Worm (Caenorhabditis elegans) whole organism, mixed stage, embryonic: ENCODE results near the gene T13C5.10.

Source experiments
- M03D4.4 ChIP-seq: sonication (generic microtip); optimal IDR thresholded peaks from 2 replicates; lab custom pipeline; 2017; ENCODE audit warnings: mild to moderate bottlenecking, missing genetic modification characterization, missing compliant biosample characterization
- ceh-39 ChIP-seq: fragments of 150-350 bp; optimal IDR thresholded peaks from 2 replicates; lab custom pipeline; 2014; ENCODE audit warnings: missing biosample characterization, missing genetic modification characterization
- ceh-83 ChIP-seq: fragments of 200-800 bp; sonication (Bioruptor generic); optimal IDR thresholded peaks from 2 replicates; lab custom pipeline; 2018; ENCODE audit warnings: mild to moderate bottlenecking, missing genetic modification characterization, missing compliant biosample characterization
- ces-1 ChIP-seq: fragments of 150-350 bp; optimal IDR thresholded peaks from 2 replicates; lab custom pipeline; 2014; ENCODE audit warnings: missing biosample characterization, missing genetic modification reagents, missing genetic modification characterization
- hlh-1 ChIP-seq: fragments of 150-350 bp; optimal IDR thresholded peaks from 2 replicates; lab custom pipeline; 2014; ENCODE audit warnings: missing biosample characterization, missing genetic modification reagents, missing genetic modification characterization
- lsy-2 ChIP-seq: fragments of 150-350 bp; optimal IDR thresholded peaks from 2 replicates; lab custom pipeline; 2014; ENCODE audit warnings: missing biosample characterization, missing genetic modification characterization
- nhr-28 ChIP-seq: fragments of 150-350 bp; optimal IDR thresholded peaks from 2 replicates; lab custom pipeline; 2014; ENCODE audit warnings: missing biosample characterization, missing genetic modification characterization
- nhr-76 ChIP-seq: sonication (generic microtip); optimal IDR thresholded peaks from 2 replicates; lab custom pipeline; 2017; ENCODE audit warnings: missing biosample characterization, missing genetic modification characterization
- snpc-4 ChIP-seq: fragments of 150-350 bp; optimal IDR thresholded peaks from 2 replicates; lab custom pipeline; 2014; ENCODE audit warnings: missing biosample characterization, missing genetic modification characterization
- unc-62 ChIP-seq: fragments of 150-350 bp; optimal IDR thresholded peaks from 2 replicates; lab custom pipeline; 2014; ENCODE audit warnings: missing biosample characterization, missing genetic modification reagents, missing genetic modification characterization

ce11 chrX:6180293-6180692, 7.7 kb upstream of the T13C5.10 start, which contains the start of gene T13C5.7:
- TF ChIP-seq hlh-1 (tag; lab: Kevin White, UChicago) (no peak), ces-1 (GFP tag; lab: Kevin White, UChicago) (no peak), ceh-39 (tag; lab: Kevin White, UChicago) (no peak), nhr-76 (tag; lab: Kevin White, UChicago) (no peak), M03D4.4 (tag; lab: Kevin White, UChicago) (no peak), unc-62 (GFP tag; lab: Kevin White, UChicago) (no peak), snpc-4 (tag; lab: Kevin White, UChicago) (no peak), lsy-2 (tag; lab: Kevin White, UChicago) (no peak), ceh-83 (GFP tag; lab: Kevin White, UChicago) (no peak), nhr-28 (tag; lab: Kevin White, UChicago) (no peak)
